Worm (Caenorhabditis elegans) whole organism, L1 larva: ENCODE results near the gene F35F10.6.

Source experiments
- C04F5.9 ChIP-seq: sonication (generic microtip); optimal IDR thresholded peaks from 2 replicates; lab custom pipeline; 2016; ENCODE audit warnings: missing genetic modification characterization, missing compliant biosample characterization
- C34B4.2 ChIP-seq: sonication (generic microtip); optimal IDR thresholded peaks from 2 replicates; lab custom pipeline; 2017; ENCODE audit warnings: mild to moderate bottlenecking, missing genetic modification characterization, missing compliant biosample characterization
- Y116A8C.19 ChIP-seq: sonication (generic microtip); optimal IDR thresholded peaks from 2 replicates; lab custom pipeline; 2016; ENCODE audit warnings: missing compliant biosample characterization, missing genetic modification characterization, borderline replicate concordance
- ceh-63 ChIP-seq: fragments of 200-800 bp; sonication (Bioruptor generic); optimal IDR thresholded peaks from 2 replicates; lab custom pipeline; 2018; ENCODE audit warnings: mild to moderate bottlenecking, missing genetic modification characterization, missing compliant biosample characterization
- ceh-88 ChIP-seq: fragments of 200-800 bp; sonication (Bioruptor generic); IDR thresholded peaks from 2 replicates; pipeline ENCODE4 v1.3.6; 2022; ENCODE audit warnings: missing genetic modification characterization, missing compliant biosample characterization
- ces-1 ChIP-seq: fragments of 150-350 bp; optimal IDR thresholded peaks from 2 replicates; lab custom pipeline; 2014; ENCODE audit warnings: missing biosample characterization, missing genetic modification reagents, missing genetic modification characterization
- dpl-1 ChIP-seq, 3 experiments: fragments of 150-350 bp in 2 of 3; sonication (generic microtip) in 1 of 3; optimal IDR thresholded peaks; 2 replicates each; lab custom pipeline; 2014 to 2017; ENCODE audit warnings: missing biosample characterization in 3 of 3, missing genetic modification characterization in 3 of 3, missing genetic modification reagents in 3 of 3
- dsc-1 ChIP-seq: sonication (generic microtip); optimal IDR thresholded peaks from 2 replicates; lab custom pipeline; 2016; ENCODE audit warnings: mild to moderate bottlenecking, missing genetic modification characterization, missing compliant biosample characterization
- efl-1 ChIP-seq, 4 experiments: fragments of 150-350 bp; optimal IDR thresholded peaks in 3 of 4; peaks in 1 of 4; 1 replicate in 1 of 4; 2 replicates in 3 of 4; lab custom pipeline; 2014; ENCODE audit warnings: missing biosample characterization in 2 of 4, missing genetic modification characterization in 2 of 4, missing genetic modification reagents in 2 of 4
- egl-13 ChIP-seq: sonication (generic microtip); optimal IDR thresholded peaks from 2 replicates; lab custom pipeline; 2016; ENCODE audit warnings: missing genotype, missing genetic modification reagents, missing genetic modification characterization, missing compliant biosample characterization
- egl-27 ChIP-seq, 2 experiments: fragments of 150-350 bp in 1 of 2; sonication (generic microtip); optimal IDR thresholded peaks; 3 replicates each; lab custom pipeline; 2017 to 2018; ENCODE audit warnings: missing biosample characterization in 2 of 2, missing genetic modification characterization in 2 of 2, missing genetic modification reagents in 2 of 2
- elt-3 ChIP-seq, 6 experiments: fragments of 150-350 bp in 1 of 6; sonication (generic microtip); optimal IDR thresholded peaks; 2 replicates each; lab custom pipeline; 2017 to 2018; ENCODE audit warnings: missing biosample characterization in 6 of 6, missing genetic modification characterization in 6 of 6, inconsistent platforms in 1 of 6
- ets-5 ChIP-seq: fragments of 200-800 bp; sonication (Bioruptor generic); IDR thresholded peaks from 2 replicates; pipeline ENCODE4 v1.3.6; 2022; ENCODE audit warnings: missing genetic modification characterization, missing compliant biosample characterization
- fkh-10 ChIP-seq: sonication (generic microtip); optimal IDR thresholded peaks from 2 replicates; lab custom pipeline; 2017; ENCODE audit warnings: missing biosample characterization, missing genetic modification reagents, missing genetic modification characterization
- fkh-4 ChIP-seq: sonication (generic microtip); optimal IDR thresholded peaks from 2 replicates; lab custom pipeline; 2016; ENCODE audit warnings: missing compliant biosample characterization, missing genetic modification characterization, borderline replicate concordance
- jun-1 ChIP-seq: fragments of 150-350 bp; optimal IDR thresholded peaks from 2 replicates; lab custom pipeline; 2014; ENCODE audit warnings: missing biosample characterization, missing genetic modification reagents, missing genetic modification characterization
- lin-35 ChIP-seq, 2 experiments: fragments of 150-350 bp; optimal IDR thresholded peaks; 2 replicates each; lab custom pipeline; 2014; ENCODE audit warnings: missing biosample characterization in 2 of 2, missing genetic modification characterization in 2 of 2, missing genetic modification reagents in 2 of 2
- lin-39 ChIP-seq: fragments of 150-350 bp; optimal IDR thresholded peaks from 2 replicates; lab custom pipeline; 2014; ENCODE audit warnings: missing biosample characterization, missing genetic modification reagents, missing genetic modification characterization
- lir-3 ChIP-seq: sonication (generic microtip); optimal IDR thresholded peaks from 2 replicates; lab custom pipeline; 2016; ENCODE audit warnings: mild to moderate bottlenecking, missing genetic modification characterization, moderate library complexity, missing compliant biosample characterization; ENCODE audit not compliant: poor library complexity
- lsy-2 ChIP-seq, 2 experiments: fragments of 150-350 bp; optimal IDR thresholded peaks; 2 replicates each; lab custom pipeline; 2014; ENCODE audit warnings: missing biosample characterization in 2 of 2, missing genetic modification characterization in 2 of 2
- mab-9 ChIP-seq: fragments of 200-800 bp; sonication (Bioruptor generic); IDR thresholded peaks from 2 replicates; pipeline ENCODE4 v1.3.6; 2022; ENCODE audit warnings: missing genetic modification reagents, missing genetic modification characterization, missing compliant biosample characterization
- mdl-1 ChIP-seq, 2 experiments: fragments of 150-350 bp; optimal IDR thresholded peaks; 2 replicates each; lab custom pipeline; 2014 to 2017; ENCODE audit warnings: missing biosample characterization in 2 of 2, missing genetic modification characterization in 2 of 2, inconsistent platforms in 1 of 2
- mef-2 ChIP-seq: fragments of 150-350 bp; optimal IDR thresholded peaks from 2 replicates; lab custom pipeline; 2014; ENCODE audit warnings: missing biosample characterization, missing genetic modification characterization
- nhr-11 ChIP-seq: fragments of 150-350 bp; optimal IDR thresholded peaks from 2 replicates; lab custom pipeline; 2014; ENCODE audit warnings: missing biosample characterization, missing genetic modification characterization
- nhr-19 ChIP-seq: fragments of 200-800 bp; sonication (Bioruptor generic); conservative IDR thresholded peaks from 2 replicates; pipeline ENCODE4 v1.3.6; 2022; ENCODE audit warnings: missing genetic modification characterization, missing compliant biosample characterization
- nhr-20 ChIP-seq: sonication (generic microtip); optimal IDR thresholded peaks from 2 replicates; lab custom pipeline; 2016; ENCODE audit warnings: mild to moderate bottlenecking, missing genetic modification characterization, missing compliant biosample characterization
- nhr-84 ChIP-seq: sonication (generic microtip); optimal IDR thresholded peaks from 2 replicates; lab custom pipeline; 2017; ENCODE audit warnings: missing biosample characterization, missing genetic modification characterization
- nhr-85 ChIP-seq: sonication (generic microtip); peaks from one replicate; lab custom pipeline; 2016; ENCODE audit warnings: missing genetic modification characterization, inconsistent platforms, missing compliant biosample characterization
- nhr-90 ChIP-seq: sonication (generic microtip); optimal IDR thresholded peaks from 2 replicates; lab custom pipeline; 2016; ENCODE audit warnings: mild to moderate bottlenecking, missing genetic modification characterization, missing compliant biosample characterization; ENCODE audit not compliant: poor library complexity
- rnt-1 ChIP-seq: sonication (generic microtip); optimal IDR thresholded peaks from 2 replicates; lab custom pipeline; 2016; ENCODE audit warnings: mild to moderate bottlenecking, missing genetic modification characterization, moderate library complexity, missing compliant biosample characterization
- skn-1 ChIP-seq: fragments of 150-350 bp; optimal IDR thresholded peaks from 2 replicates; lab custom pipeline; 2014; ENCODE audit warnings: missing biosample characterization, missing genetic modification characterization
- snu-23 ChIP-seq: sonication (generic microtip); optimal IDR thresholded peaks from 2 replicates; lab custom pipeline; 2016; ENCODE audit warnings: missing genetic modification characterization, missing compliant biosample characterization
- swsn-7 ChIP-seq: sonication (generic microtip); optimal IDR thresholded peaks from 2 replicates; lab custom pipeline; 2016; ENCODE audit warnings: missing genetic modification characterization, missing compliant biosample characterization
- tbx-2 ChIP-seq: sonication (generic microtip); optimal IDR thresholded peaks from 2 replicates; lab custom pipeline; 2016; ENCODE audit warnings: missing genetic modification characterization, missing compliant biosample characterization
- unc-62 ChIP-seq: fragments of 150-350 bp; optimal IDR thresholded peaks from 2 replicates; lab custom pipeline; 2014; ENCODE audit warnings: missing biosample characterization, missing genetic modification reagents, missing genetic modification characterization
- unc-86 ChIP-seq: sonication (generic microtip); optimal IDR thresholded peaks from 2 replicates; lab custom pipeline; 2016; ENCODE audit warnings: missing genetic modification characterization, missing compliant biosample characterization
- unc-98 ChIP-seq: fragments of 200-800 bp; sonication (Bioruptor generic); IDR thresholded peaks from 2 replicates; pipeline ENCODE4 v1.3.6; 2022; ENCODE audit warnings: missing genetic modification characterization, missing compliant biosample characterization

The F35F10.6 gene

DNA sequence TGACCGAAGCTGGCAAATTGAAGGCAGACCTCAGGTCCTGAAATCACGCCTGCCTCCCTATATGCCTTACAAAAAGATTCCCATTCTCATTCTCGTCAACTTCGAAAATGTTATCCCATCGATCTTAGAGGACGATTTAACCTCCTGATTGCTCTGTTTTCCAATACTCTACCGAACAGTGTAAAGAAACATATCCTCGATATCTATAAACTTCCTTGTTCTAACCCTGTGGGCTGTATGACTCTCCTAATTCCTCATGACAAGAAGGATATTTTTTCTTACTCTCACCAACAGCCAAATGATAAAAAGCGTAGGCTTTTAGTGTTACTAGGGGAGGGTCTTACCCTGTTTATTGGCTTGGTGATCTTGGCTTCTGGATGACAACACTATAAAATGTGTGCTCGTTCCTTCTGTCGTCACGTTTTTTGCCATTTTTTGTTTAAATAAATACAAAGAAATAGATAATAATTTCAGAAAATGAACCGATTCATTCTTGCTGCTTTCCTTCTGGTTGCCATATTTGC lies 15.5 kb downstream of the F35F10.6 start, which contains the start of gene T28A11.4:
TSS of gene T28A11.4 (plus strand) at position 474 of the 524 bp plus-strand sequence.
- TF ChIP-seq ces-1 (no peak), dsc-1 (tag; lab: Kevin White, UChicago) (no peak), nhr-85 (tag; lab: Kevin White, UChicago) (no peak)

DNA sequence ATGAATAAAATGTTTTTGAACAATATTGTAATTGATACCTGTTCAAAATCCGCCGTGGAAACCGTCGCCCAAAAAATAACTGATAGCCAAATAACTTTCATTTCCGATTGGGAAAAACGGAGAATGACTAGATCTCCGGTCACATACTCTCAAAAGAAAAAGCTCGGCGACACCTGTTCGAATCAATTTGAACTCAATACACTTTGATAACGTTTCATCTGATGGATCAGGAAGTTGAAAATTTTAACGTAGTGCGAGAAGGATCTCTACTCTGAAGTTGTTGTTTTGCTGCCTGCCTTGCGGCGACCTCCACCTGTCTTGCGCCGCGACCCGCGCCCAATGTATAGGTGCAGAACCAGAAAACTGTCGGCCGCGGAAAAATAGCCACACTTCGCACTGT lies 16.0 kb downstream of the F35F10.6 start, which contains the start of gene T28A11.20:
TSS of gene T28A11.20 (minus strand) at position 101 of the 400 bp plus-strand sequence.
- TF ChIP-seq lin-35 (GFP tag; optimal IDR thresholded peaks at IDR 0.05; lab: Kevin White, UChicago) (no peak), efl-1 (optimal IDR thresholded peaks at IDR 0.05; lab: Kevin White, UChicago) (no peak), efl-1 (GFP tag; optimal IDR thresholded peaks at IDR 0.05 in 1 of 2; lab: Kevin White, UChicago) (peak in 1 of 2 experiments; percentile 70)
- TF ChIP-seq, all 84 proteins: peak for 1

ce11 chrV:3269407-3269806 lies 19.8 kb downstream of the F35F10.6 start, which contains the start of gene T28A11.19:
Gene T28A11.19 (minus strand): TSS chrV:3269514.
- no peak for TF ChIP-seq snu-23
- TF ChIP-seq rnt-1 (tag; lab: Kevin White, UChicago), result peak; percentile 16
- TF ChIP-seq, all 84 proteins: peak for 1

ce11 chrV:3267950-3268349 lies 21.2 kb downstream of the F35F10.6 start, which contains the start of gene T28A11.18:
Gene T28A11.18 (minus strand): TSS chrV:3268050.
- TF ChIP-seq fkh-4 (no peak), Y116A8C.19 (tag; lab: Kevin White, UChicago) (no peak), dpl-1 (GFP tag; optimal IDR thresholded peaks at IDR 0.05; lab: Kevin White, UChicago) (no peak), mab-9 (GFP tag; lab: Robert Waterston, UW) (no peak), nhr-90 (no peak), C34B4.2 (tag; lab: Kevin White, UChicago) (no peak), skn-1 (tag; lab: Kevin White, UChicago) (no peak), mef-2 (tag; lab: Kevin White, UChicago) (no peak), mdl-1 (tag; optimal IDR thresholded peaks at IDR 0.05; lab: Kevin White, UChicago) (no peak), swsn-7 (tag; lab: Kevin White, UChicago) (no peak), nhr-20 (tag; lab: Kevin White, UChicago) (no peak), ceh-63 (no peak), nhr-11 (tag; lab: Kevin White, UChicago) (no peak), lir-3 (no peak), ceh-88 (no peak), nhr-19 (no peak), ces-1 (no peak), nhr-84 (tag; lab: Kevin White, UChicago) (no peak), jun-1 (tag; lab: Kevin White, UChicago) (no peak)

DNA sequence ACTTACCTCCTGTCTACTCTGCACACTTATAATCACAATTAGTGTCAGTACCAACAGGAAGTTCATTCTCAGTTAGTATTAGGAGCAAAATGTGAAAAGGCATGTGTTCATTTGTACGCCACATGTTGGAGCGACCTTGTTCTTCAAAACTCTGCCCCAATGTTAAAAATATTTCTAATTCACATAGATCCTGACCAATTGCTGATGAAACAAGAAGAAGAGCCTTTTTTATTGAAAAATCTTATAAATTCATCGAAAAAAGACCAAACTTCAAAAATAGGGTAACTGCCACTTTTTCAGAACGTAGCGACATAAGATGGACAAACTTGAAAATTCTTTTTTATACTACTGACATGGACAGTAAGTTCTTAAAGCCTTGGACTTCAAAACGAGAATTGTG lies 23.0 kb downstream of the F35F10.6 start, which contains the start of gene T28A11.17:
TSS of gene T28A11.17 (minus strand) at position 101 of the 400 bp plus-strand sequence.
- TF ChIP-seq fkh-10 (no peak), unc-86 (no peak), ets-5 (GFP tag; lab: Robert Waterston, UW) (no peak), C04F5.9 (tag; lab: Kevin White, UChicago) (no peak), tbx-2 (tag; lab: Kevin White, UChicago) (no peak), unc-98 (GFP tag; lab: Robert Waterston, UW) (no peak), mef-2 (tag; lab: Kevin White, UChicago) (no peak), elt-3 (tag; optimal IDR thresholded peaks at IDR 0.05; lab: Kevin White, UChicago) (no peak), Y116A8C.19 (tag; lab: Kevin White, UChicago) (no peak), egl-27 (tag; optimal IDR thresholded peaks at IDR 0.05; lab: Kevin White, UChicago) (no peak), unc-62 (no peak), lsy-2 (tag; optimal IDR thresholded peaks at IDR 0.05; lab: Kevin White, UChicago) (no peak), egl-13 (no peak), lin-39 (no peak)
